Fruit fly (Drosophila melanogaster): ENCODE data around the gene CG15172.

The CG15172 gene

dm6 chr2L:19014032-19014880 is 8.0 kb upstream of the CG15172 start (continued):
- TF ChIP-seq CG34406 (GFP tag; optimal IDR thresholded peaks at IDR 0.05): peak; percentile 19
- no peak for TF ChIP-seq Hr38 (GFP tag; optimal IDR thresholded peaks at IDR 0.05)
- peak; percentile 54 for TF ChIP-seq esn (GFP tag; optimal IDR thresholded peaks at IDR 0.05)
- TF ChIP-seq CG6808 (GFP tag; optimal IDR thresholded peaks at IDR 0.05): peak; percentile 70
- peak; percentile 22 for TF ChIP-seq lz (GFP tag; optimal IDR thresholded peaks at IDR 0.05)
- peak; percentile 66 for TF ChIP-seq CG3032 (tag; optimal IDR thresholded peaks at IDR 0.05)
- peak; percentile 41 for TF ChIP-seq CG10631 (GFP tag; optimal IDR thresholded peaks at IDR 0.05)
- peak; percentile 86 for TF ChIP-seq Eip78C (GFP tag)
- peak; percentile 19 for TF ChIP-seq pdm3 (GFP tag; optimal IDR thresholded peaks at IDR 0.05)
- peak; percentile 27 for TF ChIP-seq Sox102F (GFP tag; optimal IDR thresholded peaks at IDR 0.05)
- TF ChIP-seq CG8319 (GFP tag; optimal IDR thresholded peaks at IDR 0.05): no peak
- TF ChIP-seq svp (GFP tag): peak; percentile 73
- TF ChIP-seq Hr39 (GFP tag; optimal IDR thresholded peaks at IDR 0.05): no peak
- TF ChIP-seq CG9139 (GFP tag; optimal IDR thresholded peaks at IDR 0.05): peak; percentile 33
- no peak for TF ChIP-seq eg (GFP tag; IDR thresholded peaks at IDR 0.05)
- peak; percentile 44 for TF ChIP-seq CG8632 (GFP tag; optimal IDR thresholded peaks at IDR 0.05)
- TF ChIP-seq fd59A (GFP tag; optimal IDR thresholded peaks at IDR 0.05): peak; percentile 23
- peak; percentile 55 to 66 for TF ChIP-seq ss (GFP tag; optimal IDR thresholded peaks at IDR 0.05)
- TF ChIP-seq net (GFP tag; optimal IDR thresholded peaks at IDR 0.05): no peak
- peak; percentile 49 for TF ChIP-seq acj6 (GFP tag; optimal IDR thresholded peaks at IDR 0.05)
- TF ChIP-seq CG3919 (GFP tag; optimal IDR thresholded peaks at IDR 0.05): peak; percentile 30
- no peak for TF ChIP-seq Eip93F (GFP tag; optimal IDR thresholded peaks at IDR 0.05)
- peak; percentile 29 for TF ChIP-seq CG6792 (GFP tag; optimal IDR thresholded peaks at IDR 0.05)
- TF ChIP-seq cyc (GFP tag; optimal IDR thresholded peaks at IDR 0.05): peak; percentile 11
- TF ChIP-seq achi (GFP tag; optimal IDR thresholded peaks at IDR 0.05): peak; percentile 38
- TF ChIP-seq CG11762 (GFP tag; optimal IDR thresholded peaks at IDR 0.05; ENCODE audit: insufficient read depth): peak; percentile 28
- TF ChIP-seq Met (GFP tag; optimal IDR thresholded peaks at IDR 0.05): peak; percentile 11
- no peak for TF ChIP-seq fd85E (GFP tag; optimal IDR thresholded peaks at IDR 0.05)
- TF ChIP-seq Gug (GFP tag; IDR thresholded peaks at IDR 0.05): no peak
- no peak for TF ChIP-seq vri (GFP tag; optimal IDR thresholded peaks at IDR 0.05)
- peak; percentile 62 for TF ChIP-seq Ets96B (tag; optimal IDR thresholded peaks at IDR 0.05)

- TF ChIP-seq CG6792 (GFP tag; optimal IDR thresholded peaks at IDR 0.05) (no peak), lz (GFP tag; optimal IDR thresholded peaks at IDR 0.05) (no peak), CG6808 (GFP tag; optimal IDR thresholded peaks at IDR 0.05) (no peak), fd85E (GFP tag; optimal IDR thresholded peaks at IDR 0.05) (no peak), dac (GFP tag; optimal IDR thresholded peaks at IDR 0.05) (no peak), Ets21C (GFP tag; optimal IDR thresholded peaks at IDR 0.05) (no peak), CG10669 (GFP tag; optimal IDR thresholded peaks at IDR 0.05) (no peak), CG11902 (GFP tag; optimal IDR thresholded peaks at IDR 0.05) (no peak), esn (GFP tag; optimal IDR thresholded peaks at IDR 0.05) (no peak), CG11294 (GFP tag; IDR thresholded peaks at IDR 0.05) (no peak), Ets96B (tag; optimal IDR thresholded peaks at IDR 0.05) (no peak), topi (GFP tag; optimal IDR thresholded peaks at IDR 0.05) (no peak), achi (GFP tag; optimal IDR thresholded peaks at IDR 0.05) (no peak), CG6163 (GFP tag; IDR thresholded peaks at IDR 0.05) (no peak), CG31627 (GFP tag; optimal IDR thresholded peaks at IDR 0.05) (no peak), CG6276 (GFP tag; optimal IDR thresholded peaks at IDR 0.05) (no peak)
Observed at dm6 chr2L:19014881-19015366, 7.3 kb upstream of the CG15172 start.

Data from whole organism, prepupa.